Worm (Caenorhabditis elegans) whole organism, L4 larva: ENCODE data around the gene memo-1.

Experiments used
- F49E8.2 ChIP-seq: sonication (generic microtip); optimal IDR thresholded peaks from 2 replicates; lab custom pipeline; 2016; ENCODE audit warnings: missing compliant biosample characterization, mild to moderate bottlenecking, missing genetic modification characterization, borderline replicate concordance
- R02D3.7 ChIP-seq: fragments of 150-350 bp; sonication (generic microtip); optimal IDR thresholded peaks from 3 replicates; lab custom pipeline; 2014; ENCODE audit warnings: missing biosample characterization, missing genetic modification characterization
- T20F7.1 ChIP-seq: fragments of 200-800 bp; sonication (Bioruptor generic); optimal IDR thresholded peaks from 2 replicates; lab custom pipeline; 2018; ENCODE audit warnings: mild to moderate bottlenecking, missing genetic modification characterization, missing compliant biosample characterization
- ZK546.5 ChIP-seq, 2 experiments: sonication (generic microtip); optimal IDR thresholded peaks; 2 replicates each; lab custom pipeline; 2017; ENCODE audit warnings: missing biosample characterization in 2 of 2, missing genetic modification characterization in 2 of 2
- aha-1 ChIP-seq: fragments of 150-350 bp; peaks from one replicate; lab custom pipeline; 2014; ENCODE audit warnings: missing biosample characterization, missing genetic modification characterization
- attf-4 ChIP-seq: sonication (generic microtip); optimal IDR thresholded peaks from 3 replicates; lab custom pipeline; 2017; ENCODE audit warnings: missing biosample characterization, missing genetic modification characterization
- ceh-44 ChIP-seq: fragments of 200-800 bp; sonication (Bioruptor generic); IDR thresholded peaks from 2 replicates; pipeline ENCODE4 v1.3.6; 2022; ENCODE audit warnings: missing genetic modification reagents, missing genetic modification characterization, missing compliant biosample characterization
- ceh-62 ChIP-seq: sonication (generic microtip); optimal IDR thresholded peaks from 2 replicates; lab custom pipeline; 2017; ENCODE audit warnings: missing biosample characterization, missing genetic modification characterization
- ceh-82 ChIP-seq: sonication (generic microtip); optimal IDR thresholded peaks from 2 replicates; lab custom pipeline; 2017; ENCODE audit warnings: missing biosample characterization, missing genetic modification characterization
- ces-1 ChIP-seq: fragments of 150-350 bp; sonication (generic microtip); optimal IDR thresholded peaks from 4 replicates; lab custom pipeline; 2014; ENCODE audit warnings: missing biosample characterization, missing genetic modification reagents, missing genetic modification characterization
- cey-2 ChIP-seq: sonication (generic microtip); optimal IDR thresholded peaks from 3 replicates; lab custom pipeline; 2017; ENCODE audit warnings: missing genetic modification characterization, mild to moderate bottlenecking, missing compliant biosample characterization, antibody characterized with exemption, borderline replicate concordance; ENCODE audit not compliant: insufficient read depth
- ctbp-1 ChIP-seq: fragments of 200-800 bp; sonication (Bioruptor generic); IDR thresholded peaks from 2 replicates; pipeline ENCODE4 v1.3.6; 2022; ENCODE audit warnings: missing genetic modification reagents, missing genetic modification characterization, missing compliant biosample characterization
- daf-8 ChIP-seq: fragments of 200-800 bp; sonication (Bioruptor generic); IDR thresholded peaks from 2 replicates; pipeline ENCODE4 v1.3.6; 2022; ENCODE audit warnings: missing genetic modification characterization, missing compliant biosample characterization
- duxl-1 ChIP-seq: sonication (generic microtip); optimal IDR thresholded peaks from 2 replicates; lab custom pipeline; 2016; ENCODE audit warnings: mild to moderate bottlenecking, missing genetic modification characterization, moderate library complexity, missing compliant biosample characterization; ENCODE audit not compliant: poor library complexity
- egl-27 ChIP-seq: sonication (generic microtip); optimal IDR thresholded peaks from 3 replicates; lab custom pipeline; 2017; ENCODE audit warnings: missing biosample characterization, missing genetic modification reagents, missing genetic modification characterization
- fkh-10 ChIP-seq: fragments of 150-350 bp; optimal IDR thresholded peaks from 2 replicates; lab custom pipeline; 2014; ENCODE audit warnings: missing biosample characterization, missing genetic modification reagents, missing genetic modification characterization
- gei-8 ChIP-seq: fragments of 200-800 bp; sonication (Bioruptor generic); optimal IDR thresholded peaks from 2 replicates; lab custom pipeline; 2018; ENCODE audit warnings: mild to moderate bottlenecking, missing genetic modification characterization, missing compliant biosample characterization
- hif-1 ChIP-seq, 2 experiments: sonication (generic microtip); optimal IDR thresholded peaks; 2 replicates each; lab custom pipeline; 2016 to 2017; ENCODE audit warnings: missing compliant biosample characterization in 2 of 2, missing genetic modification characterization in 2 of 2, missing genetic modification reagents in 2 of 2, missing genotype in 2 of 2, mild to moderate bottlenecking in 1 of 2
- hlh-11 ChIP-seq: fragments of 200-800 bp; sonication (Bioruptor generic); optimal IDR thresholded peaks from 2 replicates; lab custom pipeline; 2018; ENCODE audit warnings: mild to moderate bottlenecking, missing genetic modification characterization, missing compliant biosample characterization
- hlh-30 ChIP-seq: sonication (generic microtip); optimal IDR thresholded peaks from 2 replicates; lab custom pipeline; 2017; ENCODE audit warnings: antibody characterized with exemption, mild to moderate bottlenecking, missing genetic modification characterization, missing compliant biosample characterization; ENCODE audit not compliant: insufficient read depth
- hmg-1.1 ChIP-seq: fragments of 200-800 bp; sonication (Bioruptor generic); IDR thresholded peaks from 2 replicates; pipeline ENCODE4 v1.3.6; 2022; ENCODE audit warnings: missing genetic modification reagents, missing genetic modification characterization, missing compliant biosample characterization
- jun-1 ChIP-seq: fragments of 150-350 bp; optimal IDR thresholded peaks from 2 replicates; lab custom pipeline; 2014; ENCODE audit warnings: missing biosample characterization, missing genetic modification reagents, missing genetic modification characterization
- lin-1 ChIP-seq: fragments of 200-800 bp; sonication (Bioruptor generic); IDR thresholded peaks from 2 replicates; pipeline ENCODE4 v1.3.6; 2022; ENCODE audit warnings: missing genetic modification reagents, missing genetic modification characterization, missing compliant biosample characterization
- lin-13 ChIP-seq: fragments of 150-350 bp; optimal IDR thresholded peaks from 2 replicates; lab custom pipeline; 2014; ENCODE audit warnings: missing biosample characterization, missing genetic modification reagents, missing genetic modification characterization
- lin-38 ChIP-seq: fragments of 200-800 bp; sonication (Bioruptor generic); IDR thresholded peaks from 2 replicates; pipeline ENCODE4 v1.3.6; 2022; ENCODE audit warnings: missing genetic modification reagents, missing genetic modification characterization, missing compliant biosample characterization
- lsy-2 ChIP-seq, 2 experiments: fragments of 150-350 bp in 1 of 2; sonication (generic microtip) in 1 of 2; optimal IDR thresholded peaks; 2 replicates each; lab custom pipeline; 2014 to 2017; ENCODE audit warnings: missing biosample characterization in 2 of 2, missing genetic modification characterization in 2 of 2
- madf-5 ChIP-seq, 2 experiments: fragments of 200-800 bp; sonication (Bioruptor generic); IDR thresholded peaks; 2 replicates each; pipeline ENCODE4 v1.3.6; 2022; ENCODE audit warnings: missing compliant biosample characterization in 2 of 2, missing genetic modification characterization in 2 of 2
- madf-9 ChIP-seq: fragments of 200-800 bp; sonication (Bioruptor generic); conservative IDR thresholded peaks from 2 replicates; pipeline ENCODE4 v1.3.6; 2022; ENCODE audit warnings: missing genetic modification reagents, missing genetic modification characterization, missing compliant biosample characterization
- mes-2 ChIP-seq: sonication (generic microtip); optimal IDR thresholded peaks from 2 replicates; lab custom pipeline; 2016; ENCODE audit warnings: missing genotype, mild to moderate bottlenecking, missing genetic modification characterization, missing compliant biosample characterization; ENCODE audit not compliant: poor library complexity, severe bottlenecking
- mxl-2 ChIP-seq: fragments of 200-800 bp; sonication (Bioruptor generic); conservative IDR thresholded peaks from 2 replicates; pipeline ENCODE4 v1.3.6; 2022; ENCODE audit warnings: missing genetic modification reagents, missing genetic modification characterization, missing compliant biosample characterization
- nhr-11 ChIP-seq: fragments of 150-350 bp; optimal IDR thresholded peaks from 2 replicates; lab custom pipeline; 2014; ENCODE audit warnings: missing biosample characterization, missing genetic modification characterization
- nhr-111 ChIP-seq: fragments of 200-800 bp; sonication (Bioruptor generic); optimal IDR thresholded peaks from 2 replicates; lab custom pipeline; 2018; ENCODE audit warnings: mild to moderate bottlenecking, missing genetic modification characterization, missing compliant biosample characterization
- nhr-25 ChIP-seq: sonication (generic microtip); optimal IDR thresholded peaks from 2 replicates; lab custom pipeline; 2017; ENCODE audit warnings: missing genetic modification characterization, mild to moderate bottlenecking, missing compliant biosample characterization, antibody characterized with exemption, moderate library complexity, borderline replicate concordance; ENCODE audit not compliant: insufficient read depth
- nhr-28 ChIP-seq: fragments of 150-350 bp; optimal IDR thresholded peaks from 2 replicates; lab custom pipeline; 2014; ENCODE audit warnings: missing biosample characterization, missing genetic modification characterization
- nhr-41 ChIP-seq: fragments of 200-800 bp; sonication (Bioruptor generic); IDR thresholded peaks from 2 replicates; pipeline ENCODE4 v1.3.6; 2022; ENCODE audit warnings: missing genetic modification reagents, missing genetic modification characterization, missing compliant biosample characterization
- nhr-48 ChIP-seq: sonication (generic microtip); optimal IDR thresholded peaks from 2 replicates; lab custom pipeline; 2016; ENCODE audit warnings: mild to moderate bottlenecking, missing genetic modification characterization, missing compliant biosample characterization
- nhr-6 ChIP-seq: fragments of 150-350 bp; optimal IDR thresholded peaks from 2 replicates; lab custom pipeline; 2014; ENCODE audit warnings: missing biosample characterization, missing genetic modification characterization
- nhr-77 ChIP-seq: fragments of 150-350 bp; optimal IDR thresholded peaks from 2 replicates; lab custom pipeline; 2014; ENCODE audit warnings: missing biosample characterization, missing genetic modification characterization
- rbr-2 ChIP-seq: sonication (generic microtip); optimal IDR thresholded peaks from 2 replicates; lab custom pipeline; 2016; ENCODE audit warnings: missing genotype, missing genetic modification characterization, missing compliant biosample characterization
- saeg-2 ChIP-seq: fragments of 200-800 bp; sonication (Bioruptor generic); IDR thresholded peaks from 2 replicates; pipeline ENCODE4 v1.3.6; 2022; ENCODE audit warnings: missing genetic modification reagents, missing genetic modification characterization, missing compliant biosample characterization
- sdz-12 ChIP-seq: fragments of 200-800 bp; sonication (Bioruptor generic); optimal IDR thresholded peaks from 2 replicates; lab custom pipeline; 2018; ENCODE audit warnings: mild to moderate bottlenecking, missing genetic modification characterization, missing compliant biosample characterization
- set-16 ChIP-seq: fragments of 200-800 bp; sonication (Bioruptor generic); IDR thresholded peaks from 2 replicates; pipeline ENCODE4 v1.3.6; 2022; ENCODE audit warnings: missing genetic modification reagents, missing genetic modification characterization, missing compliant biosample characterization
- spr-1 ChIP-seq: sonication (generic microtip); optimal IDR thresholded peaks from 2 replicates; lab custom pipeline; 2016; ENCODE audit warnings: mild to moderate bottlenecking, missing genetic modification characterization, missing compliant biosample characterization
- spr-3 ChIP-seq: fragments of 200-800 bp; sonication (Bioruptor generic); optimal IDR thresholded peaks from 2 replicates; lab custom pipeline; 2018; ENCODE audit warnings: mild to moderate bottlenecking, missing genetic modification characterization, missing compliant biosample characterization
- unc-130 ChIP-seq: sonication (generic microtip); optimal IDR thresholded peaks from 2 replicates; lab custom pipeline; 2016; ENCODE audit warnings: missing genetic modification reagents, missing genetic modification characterization, missing compliant biosample characterization
- unc-39 ChIP-seq: sonication (generic microtip); optimal IDR thresholded peaks from 2 replicates; lab custom pipeline; 2017; ENCODE audit warnings: missing biosample characterization, missing genetic modification characterization
- zag-1 ChIP-seq: fragments of 150-350 bp; optimal IDR thresholded peaks from 2 replicates; lab custom pipeline; 2014; ENCODE audit warnings: missing biosample characterization, missing genetic modification characterization
- ztf-11 ChIP-seq: fragments of 150-350 bp; optimal IDR thresholded peaks from 2 replicates; lab custom pipeline; 2014; ENCODE audit warnings: missing biosample characterization, missing genetic modification characterization
- ztf-7 ChIP-seq: fragments of 150-350 bp; optimal IDR thresholded peaks from 2 replicates; lab custom pipeline; 2014; ENCODE audit warnings: missing biosample characterization, missing genetic modification characterization

Gene memo-1

DNA sequence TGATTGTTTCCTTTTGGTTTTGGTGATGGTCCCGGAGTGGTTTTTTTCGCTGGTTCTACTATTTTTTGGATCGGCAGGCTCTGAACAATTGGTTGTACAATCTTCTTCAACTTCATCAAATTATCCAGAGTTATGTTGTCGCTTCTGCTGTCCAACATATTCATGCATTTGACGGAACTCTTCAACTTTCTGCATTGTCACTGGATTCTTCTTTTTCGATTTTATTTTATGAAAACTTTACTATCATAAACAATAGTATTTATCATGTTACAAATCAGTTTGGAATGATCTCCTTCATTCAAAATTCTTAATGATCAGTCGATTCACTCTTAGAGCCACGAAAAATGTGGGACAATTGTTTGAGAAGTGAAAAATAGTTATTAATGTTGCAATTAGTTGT, 5.1 kb upstream of the memo-1 start:
- TF ChIP-seq nhr-111 (no peak), lin-13 (GFP tag; lab: Kevin White, UChicago) (no peak), nhr-28 (tag; lab: Kevin White, UChicago) (no peak), hif-1 (tag; optimal IDR thresholded peaks at IDR 0.05; lab: Kevin White, UChicago) (no peak), nhr-6 (tag; lab: Kevin White, UChicago) (no peak), spr-3 (GFP tag; lab: Kevin White, UChicago) (no peak), F49E8.2 (tag; lab: Kevin White, UChicago) (peak; percentile 9), ZK546.5 (tag; optimal IDR thresholded peaks at IDR 0.05; lab: Kevin White, UChicago) (no peak), attf-4 (tag; lab: Kevin White, UChicago) (no peak), hmg-1.1 (GFP tag; lab: Robert Waterston, UW) (no peak), R02D3.7 (no peak), lin-38 (GFP tag; lab: Robert Waterston, UW) (peak; percentile 36; the same call in 1 of the 2 replicates), aha-1 (tag; lab: Kevin White, UChicago) (peak; percentile 84)
- TF ChIP-seq, all 104 proteins: peak for 3

- no peak for TF ChIP-seq ceh-44 (GFP tag; lab: Robert Waterston, UW)
- TF ChIP-seq ztf-7 (tag; lab: Kevin White, UChicago) = peak; percentile 30
- TF ChIP-seq mxl-2 (GFP tag; lab: Robert Waterston, UW) = no peak
- no peak for TF ChIP-seq attf-4 (tag; lab: Kevin White, UChicago)
- TF ChIP-seq ceh-62 (tag; lab: Kevin White, UChicago) = no peak
- TF ChIP-seq hlh-11 (tag; lab: Kevin White, UChicago) = peak; percentile 86
- TF ChIP-seq lsy-2 (tag; optimal IDR thresholded peaks at IDR 0.05; lab: Kevin White, UChicago) = peak in 1 of 2 experiments; percentile 16
- no peak for TF ChIP-seq fkh-10 (GFP tag; lab: Kevin White, UChicago)
- TF ChIP-seq ctbp-1 (GFP tag; lab: Robert Waterston, UW) = no peak
- TF ChIP-seq duxl-1 (tag; lab: Kevin White, UChicago) = no peak
- TF ChIP-seq hlh-30 = peak; percentile 97
- TF ChIP-seq egl-27 (tag; lab: Kevin White, UChicago) = no peak
- no peak for TF ChIP-seq nhr-41 (GFP tag; lab: Robert Waterston, UW)
- TF ChIP-seq lin-1 = no peak
- no peak for TF ChIP-seq madf-5 (GFP tag; IDR thresholded peaks at IDR 0.05; lab: Robert Waterston, UW)
- no peak for TF ChIP-seq saeg-2 (GFP tag; lab: Robert Waterston, UW)
- TF ChIP-seq sdz-12 (GFP tag; lab: Kevin White, UChicago) = no peak
- TF ChIP-seq ztf-11 (tag; lab: Kevin White, UChicago) = no peak
- peak; percentile 29 for TF ChIP-seq nhr-77 (tag; lab: Kevin White, UChicago)
- peak; percentile 69 for TF ChIP-seq set-16 (GFP tag; lab: Robert Waterston, UW)
- TF ChIP-seq nhr-48 = no peak
- TF ChIP-seq jun-1 = no peak
- 0 out of 2 replicates have a peak, but pooled peaks have one; percentile 25 for TF ChIP-seq madf-9 (GFP tag; lab: Robert Waterston, UW)
- TF ChIP-seq ceh-82 (tag; lab: Kevin White, UChicago) = no peak
- TF ChIP-seq mes-2 (tag; lab: Kevin White, UChicago) = peak; percentile 42
- TF ChIP-seq ces-1 = no peak
- no peak for TF ChIP-seq spr-1 (tag; lab: Kevin White, UChicago)
- no peak for TF ChIP-seq cey-2 (tag; lab: Kevin White, UChicago)
- TF ChIP-seq nhr-28 (tag; lab: Kevin White, UChicago) = peak; percentile 43
- no peak for TF ChIP-seq T20F7.1 (GFP tag; lab: Kevin White, UChicago)
- no peak for TF ChIP-seq rbr-2
- TF ChIP-seq spr-3 (GFP tag; lab: Kevin White, UChicago) = no peak
- TF ChIP-seq zag-1 (tag; lab: Kevin White, UChicago) = no peak
- no peak for TF ChIP-seq unc-130 (GFP tag; lab: Kevin White, UChicago)
- no peak for TF ChIP-seq nhr-25
- peak; percentile 57 for TF ChIP-seq hmg-1.1 (GFP tag; lab: Robert Waterston, UW)
- no peak for TF ChIP-seq nhr-11
- no peak for TF ChIP-seq unc-39 (tag; lab: Kevin White, UChicago)
- no peak for TF ChIP-seq gei-8 (GFP tag; lab: Kevin White, UChicago)
- no peak for TF ChIP-seq daf-8 (GFP tag; lab: Robert Waterston, UW)
These were observed 1.3 kb upstream of the memo-1 start for ce11 chrV:7848251-7848650.
